Worm (Caenorhabditis elegans) whole organism, young adult: ENCODE results near the gene hcf-1.

Experiments used
- B0019.2 ChIP-seq: fragments of 200-800 bp; sonication (Bioruptor generic); conservative IDR thresholded peaks from 2 replicates; pipeline ENCODE4 v1.3.6; 2022; ENCODE audit warnings: missing genetic modification reagents, missing genetic modification characterization, missing compliant biosample characterization
- hsf-1 ChIP-seq: fragments of 200-800 bp; sonication (Bioruptor generic); IDR thresholded peaks from 2 replicates; pipeline ENCODE4 v1.3.6; 2022; ENCODE audit warnings: missing genetic modification reagents, missing genetic modification characterization, missing compliant biosample characterization
- lag-1 ChIP-seq: fragments of 200-800 bp; sonication (Bioruptor generic); IDR thresholded peaks from 2 replicates; pipeline ENCODE4 v1.3.6; 2022; ENCODE audit warnings: missing genetic modification reagents, missing genetic modification characterization, missing compliant biosample characterization
- nfya-2 ChIP-seq: fragments of 200-800 bp; sonication (Bioruptor generic); IDR thresholded peaks from 2 replicates; pipeline ENCODE4 v1.3.6; 2022; ENCODE audit warnings: missing genetic modification reagents, missing genetic modification characterization, missing compliant biosample characterization
- tbp1 ChIP-seq: fragments of 200-800 bp; sonication (Bioruptor generic); optimal IDR thresholded peaks from 2 replicates; lab custom pipeline; 2018; ENCODE audit warnings: mild to moderate bottlenecking, missing genetic modification characterization, missing compliant biosample characterization
- unc-130 ChIP-seq: sonication (generic microtip); optimal IDR thresholded peaks from 2 replicates; lab custom pipeline; 2016; ENCODE audit warnings: missing genetic modification reagents, missing genetic modification characterization, missing compliant biosample characterization
- unc-62 ChIP-seq: fragments of 150-350 bp; optimal IDR thresholded peaks from 2 replicates; lab custom pipeline; 2014; ENCODE audit warnings: missing biosample characterization, missing genetic modification reagents, missing genetic modification characterization
- ztf-26 ChIP-seq: sonication (generic microtip); optimal IDR thresholded peaks from 2 replicates; lab custom pipeline; 2017; ENCODE audit warnings: missing genetic modification characterization, missing compliant biosample characterization

DNA sequence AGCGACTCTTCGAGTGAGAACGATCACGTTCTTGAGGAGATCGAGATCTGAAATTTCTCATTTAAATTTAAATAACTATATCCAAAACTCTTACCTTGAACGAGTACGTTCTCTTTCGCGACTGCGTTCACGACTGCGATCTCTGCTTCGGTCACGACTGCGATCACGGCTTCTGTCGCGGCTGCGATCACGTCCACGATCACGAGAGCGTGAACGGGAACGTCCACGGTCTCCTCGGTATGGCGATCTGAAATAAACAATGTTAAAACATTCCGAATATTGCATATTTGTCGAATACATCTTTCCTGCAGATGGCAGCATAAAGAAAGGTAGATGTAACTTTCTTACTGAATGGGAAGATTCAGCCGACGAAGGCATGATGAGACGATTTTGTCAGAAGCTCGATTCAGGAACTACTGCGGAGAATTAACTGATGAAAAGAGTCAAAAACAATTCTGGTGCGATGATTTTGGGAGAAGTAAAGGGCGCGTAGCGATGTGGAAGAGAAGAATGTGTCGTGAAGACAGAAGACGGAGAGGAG is 16.1 kb upstream of the hcf-1 start:
- TF ChIP-seq ztf-26 (tag; lab: Kevin White, UChicago) (no peak), tbp1 (GFP tag; lab: Kevin White, UChicago) (no peak), B0019.2 (no peak), unc-130 (no peak), unc-62 (GFP tag; lab: Kevin White, UChicago) (no peak), nfya-2 (GFP tag; lab: Robert Waterston, UW) (no peak), hsf-1 (GFP tag; lab: Robert Waterston, UW) (no peak), lag-1 (no peak)
